Fruit fly (Drosophila melanogaster) whole organism: ENCODE results near the gene Lam.

Experiments used
- CG8478 ChIP-seq: fragments of >200 bp; optimal IDR thresholded peaks from 2 replicates; lab custom pipeline; 2018; ENCODE audit warnings: inconsistent platforms
- Dll ChIP-seq: fragments of >200 bp; optimal IDR thresholded peaks from 2 replicates; lab custom pipeline; 2017
- EcR ChIP-seq, 2 experiments: fragments of >200 bp; optimal IDR thresholded peaks; 2 replicates each; lab custom pipeline; 2017; ENCODE audit warnings: missing biosample characterization in 2 of 2, missing genetic modification characterization in 2 of 2, missing genetic modification reagents in 2 of 2
- pan ChIP-seq: fragments of >200 bp; optimal IDR thresholded peaks from 2 replicates; lab custom pipeline; 2017
- psq ChIP-seq: fragments of >200 bp; optimal IDR thresholded peaks from 2 replicates; lab custom pipeline; 2017
- usp ChIP-seq: fragments of >200 bp; optimal IDR thresholded peaks from 2 replicates; lab custom pipeline; 2017; ENCODE audit warnings: missing biosample characterization, missing genetic modification characterization, mixed read lengths

Gene Lam

DNA sequence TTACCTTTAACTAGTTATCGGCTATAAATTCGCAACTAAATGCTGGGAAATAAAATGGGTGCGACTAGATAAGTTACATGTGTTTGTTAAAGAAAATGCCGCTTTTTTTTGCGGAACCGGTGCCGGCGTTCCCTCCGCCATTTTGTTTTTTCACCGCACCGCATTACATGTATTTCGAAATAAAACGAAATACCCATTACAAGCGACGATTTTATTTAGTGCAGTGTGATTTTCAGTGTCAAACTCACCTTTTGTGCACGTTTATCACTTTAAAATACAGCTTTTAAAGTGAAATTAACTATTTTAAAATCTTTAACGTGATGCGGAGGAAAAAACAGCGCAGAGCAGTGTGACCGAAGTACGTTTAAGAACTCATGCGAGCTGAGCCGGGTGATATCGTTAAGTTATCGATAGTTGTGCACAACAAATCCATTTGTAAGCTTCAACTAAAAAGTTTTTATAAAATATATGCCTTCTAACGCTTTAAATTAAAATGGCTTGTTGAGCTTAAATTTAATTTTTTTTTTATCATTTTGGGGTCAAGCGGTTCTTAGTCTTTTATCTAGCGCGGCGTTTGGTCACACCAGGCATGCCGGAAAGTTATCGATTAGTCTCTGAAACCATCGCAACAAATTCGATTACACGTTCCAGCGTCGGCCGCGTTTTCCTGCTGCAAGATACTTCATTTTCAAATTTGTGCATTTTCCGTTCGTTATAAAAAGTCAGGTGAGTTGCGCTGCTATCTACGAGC, at the start of gene Lam, which contains the start of gene Hel25E:
TSS of gene Lam (plus strand) at position 546 of the 751 bp plus-strand sequence.
TSS of gene Hel25E (minus strand) at position 380 of the 751 bp plus-strand sequence.
- TF ChIP-seq usp (GFP tag; lab: Kevin White, UChicago) (no peak), pan (lab: Kevin White, UChicago) (no peak), CG8478 (lab: Kevin White, UChicago) (no peak), Dll (lab: Kevin White, UChicago) (no peak), EcR (GFP tag; optimal IDR thresholded peaks at IDR 0.05; lab: Kevin White, UChicago) (no peak), psq (lab: Kevin White, UChicago) (no peak)

DNA sequence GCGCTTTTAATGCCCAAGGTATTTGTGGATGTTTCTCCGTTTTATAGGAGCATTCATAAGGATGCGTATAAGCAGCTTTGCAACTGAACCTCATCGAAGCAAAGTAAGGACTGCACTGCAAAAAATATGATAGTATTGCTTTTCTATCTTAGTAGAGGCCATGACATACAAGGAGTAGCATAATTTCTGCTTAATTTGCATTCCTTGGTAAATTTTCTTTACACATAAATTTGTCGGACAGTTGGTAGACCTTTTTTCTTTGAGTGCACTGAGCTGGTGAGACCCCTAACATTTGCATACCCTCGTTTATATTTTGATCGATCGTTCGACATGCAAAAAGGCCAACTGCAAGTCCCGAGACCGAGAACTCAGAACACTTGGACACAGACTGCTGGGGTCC, 49.4 kb upstream of the Lam start:
- no peak for TF ChIP-seq CG8478 (lab: Kevin White, UChicago)

DNA sequence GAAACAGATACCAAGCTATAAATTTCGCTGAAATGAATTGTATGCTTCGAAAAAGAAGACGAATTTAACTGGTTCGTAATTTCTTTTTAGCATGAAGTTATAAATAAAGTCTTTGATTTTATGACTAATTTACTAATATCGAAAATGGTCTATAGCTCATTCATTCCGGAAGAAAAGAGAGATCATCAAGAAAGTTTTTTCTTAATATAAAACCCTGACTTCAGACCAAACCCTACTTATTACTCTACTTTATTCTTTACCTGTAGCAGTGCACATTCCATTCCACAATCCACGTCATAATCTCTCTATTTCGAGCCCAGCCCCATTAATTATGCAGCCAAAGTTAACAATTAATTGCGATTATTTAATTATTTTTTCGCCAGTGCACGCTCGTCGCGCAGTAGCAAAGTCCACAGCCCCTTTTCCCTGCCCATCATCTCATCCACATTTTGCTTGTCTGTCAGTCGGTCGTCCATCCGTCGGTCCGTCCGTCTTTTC, 48.3 kb upstream of the Lam start:
- TF ChIP-seq usp (GFP tag; lab: Kevin White, UChicago) (no peak), pan (lab: Kevin White, UChicago) (no peak), Dll (lab: Kevin White, UChicago) (no peak), psq (lab: Kevin White, UChicago) (no peak), EcR (GFP tag; optimal IDR thresholded peaks at IDR 0.05; lab: Kevin White, UChicago) (no peak), CG8478 (lab: Kevin White, UChicago) (no peak)

DNA sequence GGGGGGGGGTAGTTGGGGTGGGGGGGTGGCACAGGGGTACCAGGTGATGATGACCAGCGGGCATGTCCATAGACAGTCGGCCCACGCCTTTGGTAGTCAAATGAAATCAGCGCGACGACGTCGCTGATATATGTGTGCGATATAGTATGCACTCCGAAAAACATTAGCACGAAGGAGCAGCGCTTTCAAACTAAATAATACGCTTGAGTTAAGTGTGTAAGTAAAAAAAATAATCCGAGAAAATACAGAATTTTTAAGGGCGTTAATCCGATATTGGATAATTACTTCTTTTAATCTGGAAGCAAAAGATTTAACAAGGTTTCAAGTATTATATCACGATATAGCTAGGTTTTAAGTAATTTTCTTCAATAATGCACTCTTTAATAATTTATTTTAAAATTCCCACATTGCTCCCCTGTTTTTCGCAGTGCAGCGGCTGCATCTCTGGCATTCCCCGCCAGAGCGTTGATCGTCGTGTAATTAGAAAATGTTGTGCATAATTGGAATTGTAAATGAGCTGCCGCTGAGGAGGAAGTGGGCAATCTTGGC, 47.4 kb upstream of the Lam start:
- TF ChIP-seq psq (lab: Kevin White, UChicago): no peak
- no peak for TF ChIP-seq Dll (lab: Kevin White, UChicago)
- no peak for TF ChIP-seq pan (lab: Kevin White, UChicago)
- no peak for TF ChIP-seq EcR (GFP tag; optimal IDR thresholded peaks at IDR 0.05; lab: Kevin White, UChicago)
- TF ChIP-seq usp (GFP tag; lab: Kevin White, UChicago): no peak
- TF ChIP-seq CG8478 (lab: Kevin White, UChicago): no peak

- no peak for TF ChIP-seq psq (lab: Kevin White, UChicago)
Measured at dm6 chr2L:5496468-5497093, 45.7 kb upstream of the Lam start.

DNA sequence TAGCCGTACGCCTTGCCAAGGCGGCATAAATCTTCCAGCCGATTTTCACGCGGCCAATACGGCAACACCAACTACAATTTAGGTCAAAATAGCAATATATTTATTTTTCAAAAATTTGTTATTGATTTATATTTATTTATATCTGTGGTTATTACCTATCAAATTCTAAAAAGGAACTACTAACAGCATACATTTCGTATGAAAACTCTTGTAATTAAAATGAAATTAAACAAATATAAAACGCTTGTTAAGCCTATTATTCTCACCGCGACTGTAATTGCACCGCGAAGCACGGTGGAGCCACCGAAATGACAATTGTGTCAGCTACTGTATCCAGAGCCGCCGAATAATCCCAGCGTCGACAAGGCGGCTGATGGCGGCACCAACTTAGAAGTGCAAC, 42.8 kb upstream of the Lam start:
- TF ChIP-seq Dll (lab: Kevin White, UChicago): no peak
- TF ChIP-seq pan (lab: Kevin White, UChicago): no peak
- TF ChIP-seq usp (GFP tag; lab: Kevin White, UChicago): no peak
- no peak for TF ChIP-seq EcR (GFP tag; optimal IDR thresholded peaks at IDR 0.05; lab: Kevin White, UChicago)
- TF ChIP-seq psq (lab: Kevin White, UChicago): no peak
- no peak for TF ChIP-seq CG8478 (lab: Kevin White, UChicago)

dm6 chr2L:5501335-5501734, 40.9 kb upstream of the Lam start:
- TF ChIP-seq pan (lab: Kevin White, UChicago): no peak
- no peak for TF ChIP-seq psq (lab: Kevin White, UChicago)
- no peak for TF ChIP-seq usp (GFP tag; lab: Kevin White, UChicago)
- TF ChIP-seq Dll (lab: Kevin White, UChicago): no peak
- TF ChIP-seq CG8478 (lab: Kevin White, UChicago): no peak
- TF ChIP-seq EcR (GFP tag; optimal IDR thresholded peaks at IDR 0.05; lab: Kevin White, UChicago): no peak

dm6 chr2L:5502868-5503267, 39.4 kb upstream of the Lam start:
- no peak for TF ChIP-seq EcR (GFP tag; optimal IDR thresholded peaks at IDR 0.05; lab: Kevin White, UChicago)
- TF ChIP-seq usp (GFP tag; lab: Kevin White, UChicago): no peak
- no peak for TF ChIP-seq pan (lab: Kevin White, UChicago)
- TF ChIP-seq Dll (lab: Kevin White, UChicago): no peak
- TF ChIP-seq psq (lab: Kevin White, UChicago): no peak
- no peak for TF ChIP-seq CG8478 (lab: Kevin White, UChicago)

DNA sequence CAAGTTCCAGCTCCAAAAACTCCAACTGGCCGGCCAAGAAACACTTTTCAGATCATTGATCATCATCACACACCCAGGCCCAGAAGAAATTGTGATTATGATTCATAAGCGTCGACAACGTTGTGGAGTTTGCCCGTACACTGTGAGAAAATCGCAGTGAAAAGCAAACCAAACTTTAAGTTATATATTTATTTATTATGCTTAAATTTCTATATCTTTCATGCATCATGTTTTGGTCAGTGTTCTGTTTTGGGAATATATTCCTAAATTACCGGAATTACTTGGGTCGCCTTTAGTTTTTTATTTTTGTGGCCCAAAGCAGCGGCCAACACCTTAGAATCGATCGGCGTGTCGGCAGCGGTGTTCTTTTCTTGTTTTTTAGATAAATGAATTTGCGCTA, 37.1 kb upstream of the Lam start:
- no peak for TF ChIP-seq EcR (GFP tag; optimal IDR thresholded peaks at IDR 0.05; lab: Kevin White, UChicago)
- TF ChIP-seq pan (lab: Kevin White, UChicago): no peak

DNA sequence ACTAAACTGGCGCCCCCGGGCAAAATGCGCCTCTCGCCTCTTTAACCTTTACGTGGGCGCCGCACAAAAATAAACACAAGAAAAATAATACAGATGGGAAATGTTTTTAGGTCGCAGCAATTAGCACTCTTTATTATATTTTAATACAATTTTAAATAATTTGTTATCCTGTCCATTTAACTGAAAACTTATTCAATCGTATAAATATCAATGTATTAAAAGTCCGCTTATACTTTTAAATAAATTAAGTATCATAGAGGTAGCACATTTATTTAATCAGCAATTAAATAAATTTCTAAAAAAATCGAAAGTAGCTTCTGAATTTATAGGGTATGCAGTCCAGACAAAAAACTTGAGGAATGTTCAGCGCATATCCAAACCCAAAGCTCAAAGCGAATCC, 35.2 kb upstream of the Lam start:
- TF ChIP-seq psq (lab: Kevin White, UChicago): no peak
- TF ChIP-seq EcR (GFP tag; optimal IDR thresholded peaks at IDR 0.05; lab: Kevin White, UChicago): no peak
- TF ChIP-seq Dll (lab: Kevin White, UChicago): no peak
- TF ChIP-seq usp (GFP tag; lab: Kevin White, UChicago): no peak
- TF ChIP-seq CG8478 (lab: Kevin White, UChicago): no peak
- no peak for TF ChIP-seq pan (lab: Kevin White, UChicago)

DNA sequence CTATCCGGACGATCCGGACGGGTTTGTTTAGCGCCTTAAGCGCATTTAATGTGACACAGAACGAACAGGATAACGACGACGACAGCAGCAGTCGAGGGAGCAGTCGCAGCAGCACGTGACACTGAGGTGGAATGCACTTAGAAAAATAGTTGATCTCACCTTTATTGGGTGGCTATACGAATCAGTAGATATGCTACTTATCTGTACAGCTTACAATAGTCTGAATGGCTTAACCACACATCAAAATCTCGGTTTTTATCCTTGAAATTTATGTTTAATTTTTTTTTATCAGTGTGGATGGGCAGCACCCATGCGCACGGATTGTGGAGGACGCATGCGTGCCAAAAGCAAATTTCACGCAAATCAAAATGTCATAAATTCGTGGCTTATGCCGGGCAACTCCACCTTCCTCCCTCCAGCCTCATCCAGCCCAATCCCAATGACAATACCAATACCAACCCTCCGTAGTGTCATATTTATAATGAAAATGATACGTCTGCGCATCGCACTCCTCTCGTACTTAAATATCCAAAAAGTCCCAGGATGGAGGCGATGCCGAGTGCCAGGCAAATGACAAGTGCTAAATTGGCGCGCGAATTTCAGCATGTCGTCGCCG, 34.3 kb upstream of the Lam start:
- TF ChIP-seq EcR (GFP tag; optimal IDR thresholded peaks at IDR 0.05; lab: Kevin White, UChicago) (no peak), pan (lab: Kevin White, UChicago) (no peak), CG8478 (lab: Kevin White, UChicago) (no peak), usp (GFP tag; lab: Kevin White, UChicago) (no peak), Dll (lab: Kevin White, UChicago) (no peak), psq (lab: Kevin White, UChicago) (no peak)
